Worm (Caenorhabditis elegans) whole organism, young adult: Measurements from ENCODE around the gene K06A4.10.
A peak's percentile ranks its signal among the peaks of the same experiment; 100 is the strongest.

Experiments
- C06A6.2 ChIP-seq: fragments of 200-800 bp; sonication (Bioruptor generic); conservative IDR thresholded peaks from 2 replicates; pipeline ENCODE4 v1.3.6; 2022; ENCODE audit warnings: missing genetic modification characterization, missing compliant biosample characterization
- ceh-91 ChIP-seq: fragments of 200-800 bp; sonication (Bioruptor generic); IDR thresholded peaks from 2 replicates; pipeline ENCODE4 v1.3.6; 2022; ENCODE audit warnings: missing genetic modification reagents, missing genetic modification characterization, missing compliant biosample characterization
- egl-44 ChIP-seq: fragments of 200-800 bp; sonication (Bioruptor generic); IDR thresholded peaks from 2 replicates; pipeline ENCODE4 v1.3.6; 2022; ENCODE audit warnings: missing genetic modification reagents, missing genetic modification characterization, missing compliant biosample characterization
- hmg-20 ChIP-seq: fragments of 200-800 bp; sonication (Bioruptor generic); IDR thresholded peaks from 2 replicates; pipeline ENCODE4 v1.3.6; 2022; ENCODE audit warnings: missing genetic modification reagents, missing genetic modification characterization, missing compliant biosample characterization
- madf-3 ChIP-seq: fragments of 200-800 bp; sonication (Bioruptor generic); IDR thresholded peaks from 2 replicates; pipeline ENCODE4 v1.3.6; 2022; ENCODE audit warnings: missing genetic modification reagents, missing genetic modification characterization, missing compliant biosample characterization
- rec-8 ChIP-seq, 2 experiments: sonication (generic microtip); optimal IDR thresholded peaks; 2 replicates each; lab custom pipeline; 2016; ENCODE audit warnings: mild to moderate bottlenecking in 2 of 2, missing genetic modification characterization in 2 of 2, missing genetic modification reagents in 2 of 2, missing genotype in 2 of 2, missing biosample characterization in 1 of 2, missing compliant biosample characterization in 1 of 2, moderate library complexity in 1 of 2

DNA sequence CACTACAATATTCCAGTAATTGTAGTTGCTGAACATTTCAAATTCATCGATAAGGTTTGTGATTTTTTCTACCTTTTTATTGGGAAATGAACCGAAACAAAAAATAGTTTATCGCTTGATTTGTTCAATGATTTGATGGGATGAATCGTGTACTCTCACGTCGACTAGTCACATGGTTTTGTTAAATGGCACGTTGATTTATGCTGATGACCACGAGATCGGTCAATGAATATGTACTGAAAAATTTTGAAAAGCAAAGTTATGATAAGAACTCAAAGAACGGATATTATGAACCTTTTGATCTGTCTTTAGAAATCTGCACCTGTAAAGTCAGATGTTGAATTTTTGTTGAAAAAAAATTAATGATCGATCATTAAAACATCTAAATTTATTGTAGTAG, 26.7 kb upstream of the K06A4.10 start:
- TF ChIP-seq ceh-91 (GFP tag; lab: Robert Waterston, UW) (no peak), hmg-20 (no peak), madf-3 (GFP tag; lab: Robert Waterston, UW) (no peak), rec-8 (tag; optimal IDR thresholded peaks at IDR 0.05; lab: Kevin White, UChicago) (no peak), C06A6.2 (GFP tag; lab: Robert Waterston, UW) (peak; percentile 43; the same call in 1 of the 2 replicates), egl-44 (GFP tag; lab: Robert Waterston, UW) (no peak)
